Fruit fly (Drosophila melanogaster) whole organism, embryonic: ENCODE data around the gene APP-BP1.

Experiments
- Ada2b ChIP-seq: fragments of 200-800 bp; sonication (Bioruptor generic); IDR thresholded peaks from 2 replicates; pipeline ENCODE4 v1.3.6; 2022; ENCODE audit warnings: missing biosample characterization, missing genetic modification characterization
- Bgb ChIP-seq: fragments of 200-800 bp; sonication (Bioruptor generic); IDR thresholded peaks from 2 replicates; pipeline ENCODE4 v1.3.6; 2022; ENCODE audit warnings: missing biosample characterization, missing genetic modification characterization; ENCODE audit not compliant: partially characterized antibody
- CG1024 ChIP-seq: fragments of 200-800 bp; sonication (Bioruptor generic); IDR thresholded peaks from 2 replicates; pipeline ENCODE4 v1.3.6; 2022; ENCODE audit warnings: missing biosample characterization, missing genetic modification characterization
- CG10267 ChIP-seq: fragments of 200-800 bp; sonication (Bioruptor generic); optimal IDR thresholded peaks from 2 replicates; lab custom pipeline; 2018; ENCODE audit warnings: missing biosample characterization, mild to moderate bottlenecking, missing genetic modification characterization, moderate library complexity
- CG10321 ChIP-seq: fragments of 200-800 bp; sonication (Bioruptor generic); IDR thresholded peaks from 2 replicates; pipeline ENCODE4 v1.3.6; 2022; ENCODE audit warnings: missing biosample characterization, missing genetic modification characterization
- CG10431 ChIP-seq: fragments of 200-800 bp; sonication (Bioruptor generic); optimal IDR thresholded peaks from 3 replicates; lab custom pipeline; 2018; ENCODE audit warnings: missing biosample characterization, mild to moderate bottlenecking, missing genetic modification characterization
- CG11504 ChIP-seq: fragments of 200-800 bp; sonication (Bioruptor generic); optimal IDR thresholded peaks from 3 replicates; lab custom pipeline; 2019; ENCODE audit warnings: missing biosample characterization, mild to moderate bottlenecking, missing genetic modification characterization, moderate library complexity
- CG11696 ChIP-seq: fragments of 200-800 bp; sonication (Bioruptor generic); IDR thresholded peaks from 2 replicates; pipeline ENCODE4 v1.3.6; 2022; ENCODE audit warnings: missing biosample characterization, missing genetic modification characterization
- CG12104 ChIP-seq: fragments of 200-800 bp; sonication (Bioruptor generic); optimal IDR thresholded peaks from 3 replicates; lab custom pipeline; 2016; ENCODE audit warnings: missing biosample characterization, missing genetic modification characterization
- CG12155 ChIP-seq: fragments of 200-800 bp; sonication (Bioruptor generic); optimal IDR thresholded peaks from 3 replicates; lab custom pipeline; 2016; ENCODE audit warnings: missing biosample characterization, missing genetic modification characterization
- CG12236 ChIP-seq: fragments of 200-800 bp; sonication (Bioruptor generic); optimal IDR thresholded peaks from 2 replicates; lab custom pipeline; 2016; ENCODE audit warnings: missing biosample characterization, missing genetic modification characterization
- CG14667 ChIP-seq: fragments of 200-800 bp; sonication (Bioruptor generic); IDR thresholded peaks from 2 replicates; pipeline ENCODE4 v1.3.6; 2022; ENCODE audit warnings: missing biosample characterization, missing genetic modification characterization
- CG15073 ChIP-seq: fragments of 200-800 bp; sonication (Bioruptor generic); optimal IDR thresholded peaks from 2 replicates; lab custom pipeline; 2016; ENCODE audit warnings: missing biosample characterization, missing genetic modification characterization
- CG1602 ChIP-seq: fragments of 200-800 bp; sonication (Bioruptor generic); optimal IDR thresholded peaks from 3 replicates; lab custom pipeline; 2016; ENCODE audit warnings: missing biosample characterization, missing genetic modification characterization
- CG16779 ChIP-seq: fragments of 200-800 bp; sonication (Bioruptor generic); IDR thresholded peaks from 2 replicates; pipeline ENCODE4 v1.3.6; 2022; ENCODE audit warnings: missing biosample characterization, missing genetic modification characterization
- CG17186 ChIP-seq: fragments of 200-800 bp; sonication (Bioruptor generic); optimal IDR thresholded peaks from 3 replicates; lab custom pipeline; 2017; ENCODE audit warnings: missing biosample characterization, missing genetic modification reagents, missing genetic modification characterization
- CG17361 ChIP-seq: fragments of 200-800 bp; sonication (Bioruptor generic); IDR thresholded peaks from 3 replicates; pipeline ENCODE4 v1.3.6; 2022; ENCODE audit warnings: missing biosample characterization, missing genetic modification characterization
- CG18476 ChIP-seq: fragments of 200-800 bp; sonication (Bioruptor generic); optimal IDR thresholded peaks from 2 replicates; lab custom pipeline; 2016; ENCODE audit warnings: missing biosample characterization, mild to moderate bottlenecking, missing genetic modification characterization
- CG2116 ChIP-seq: fragments of 200-800 bp; sonication (Bioruptor generic); optimal IDR thresholded peaks from 3 replicates; lab custom pipeline; 2018; ENCODE audit warnings: missing biosample characterization, mild to moderate bottlenecking, missing genetic modification characterization
- CG2199 ChIP-seq: fragments of 200-800 bp; sonication (Bioruptor generic); IDR thresholded peaks from 3 replicates; pipeline ENCODE4 v1.3.6; 2022; ENCODE audit warnings: missing biosample characterization, missing genetic modification characterization
- CG3065 ChIP-seq: fragments of 200-800 bp; sonication (Bioruptor generic); optimal IDR thresholded peaks from 2 replicates; lab custom pipeline; 2016; ENCODE audit warnings: missing biosample characterization, missing genetic modification characterization
- CG42726 ChIP-seq: fragments of 200-800 bp; sonication (Bioruptor generic); IDR thresholded peaks from 2 replicates; pipeline ENCODE4 v1.3.6; 2022; ENCODE audit warnings: missing biosample characterization, missing genetic modification characterization; ENCODE audit not compliant: partially characterized antibody
- CG6175 ChIP-seq: fragments of 200-800 bp; sonication (Bioruptor generic); IDR thresholded peaks from 3 replicates; pipeline ENCODE4 v1.3.6; 2022; ENCODE audit warnings: missing biosample characterization, missing genetic modification characterization
- CG8478 ChIP-seq: fragments of >200 bp; optimal IDR thresholded peaks from 2 replicates; lab custom pipeline; 2018
- D ChIP-seq, 2 experiments: fragments of 200-800 bp in 1 of 2; fragments of >200 bp in 1 of 2; sonication (Bioruptor generic) in 1 of 2; optimal IDR thresholded peaks; 2 replicates in 1 of 2; 3 replicates in 1 of 2; lab custom pipeline; 2017; ENCODE audit warnings: mild to moderate bottlenecking in 1 of 2, missing biosample characterization in 1 of 2, missing genetic modification characterization in 1 of 2, missing genetic modification reagents in 1 of 2
- Deaf1 ChIP-seq: fragments of 200-800 bp; optimal IDR thresholded peaks from 3 replicates; lab custom pipeline; 2019; ENCODE audit warnings: missing biosample characterization, mild to moderate bottlenecking, missing genetic modification characterization, moderate library complexity
- Eip74EF ChIP-seq, 2 experiments: fragments of 200-800 bp in 1 of 2; fragments of >200 bp in 1 of 2; sonication (Bioruptor generic) in 1 of 2; optimal IDR thresholded peaks; 2 replicates each; lab custom pipeline; 2017 to 2019; ENCODE audit warnings: missing biosample characterization in 2 of 2, missing genetic modification characterization in 2 of 2, mild to moderate bottlenecking in 1 of 2, moderate library complexity in 1 of 2
- GATAe ChIP-seq: fragments of 200-800 bp; sonication (Bioruptor generic); conservative IDR thresholded peaks from 2 replicates; pipeline ENCODE4 v1.3.6; 2022; ENCODE audit warnings: missing biosample characterization, missing genetic modification characterization
- Gsc ChIP-seq: fragments of 200-800 bp; sonication (Bioruptor generic); IDR thresholded peaks from 2 replicates; pipeline ENCODE4 v1.3.6; 2022; ENCODE audit warnings: missing biosample characterization, missing genetic modification characterization
- H15 ChIP-seq: fragments of 200-800 bp; sonication (Bioruptor generic); IDR thresholded peaks from 3 replicates; pipeline ENCODE4 v1.3.6; 2022; ENCODE audit warnings: missing biosample characterization, missing genetic modification characterization
- HHEX ChIP-seq: fragments of 200-800 bp; sonication (Bioruptor generic); optimal IDR thresholded peaks from 3 replicates; lab custom pipeline; 2017; ENCODE audit warnings: missing biosample characterization, mild to moderate bottlenecking, missing genetic modification characterization, missing genetic modification reagents
- HmgD ChIP-seq: fragments of 200-800 bp; sonication (Bioruptor generic); optimal IDR thresholded peaks from 3 replicates; lab custom pipeline; 2016; ENCODE audit warnings: missing biosample characterization, missing genetic modification characterization
- MESR4 ChIP-seq: fragments of 200-800 bp; sonication (Bioruptor generic); optimal IDR thresholded peaks from 2 replicates; lab custom pipeline; 2018; ENCODE audit warnings: missing biosample characterization, mild to moderate bottlenecking, missing genetic modification characterization, moderate library complexity
- Med ChIP-seq: fragments of 200-800 bp; sonication (Bioruptor generic); peaks from one replicate; lab custom pipeline; 2016; ENCODE audit warnings: missing biosample characterization, missing genetic modification characterization, mild to moderate bottlenecking, inconsistent platforms, moderate library complexity
- Opbp ChIP-seq: fragments of 200-800 bp; sonication (Bioruptor generic); IDR thresholded peaks from 3 replicates; pipeline ENCODE4 v1.3.6; 2022; ENCODE audit warnings: missing biosample characterization, missing genetic modification characterization; ENCODE audit not compliant: partially characterized antibody
- Sin3A ChIP-seq: fragments of >200 bp; optimal IDR thresholded peaks from 2 replicates; lab custom pipeline; 2018
- TFAM ChIP-seq: fragments of 200-800 bp; sonication (Bioruptor generic); optimal IDR thresholded peaks from 2 replicates; lab custom pipeline; 2017; ENCODE audit warnings: missing biosample characterization, missing genetic modification characterization, inconsistent platforms
- Tbp ChIP-seq: fragments of >200 bp; optimal IDR thresholded peaks from 2 replicates; lab custom pipeline; 2018; ENCODE audit warnings: missing biosample characterization, missing genetic modification characterization
- aop ChIP-seq: fragments of 200-800 bp; sonication (Bioruptor generic); IDR thresholded peaks from 2 replicates; pipeline ENCODE4 v1.3.6; 2022; ENCODE audit warnings: missing biosample characterization, missing genetic modification characterization
- ase ChIP-seq: fragments of 200-800 bp; sonication (Bioruptor generic); IDR thresholded peaks from 3 replicates; pipeline ENCODE4 v1.3.6; 2022; ENCODE audit warnings: missing biosample characterization, missing genetic modification characterization
- br ChIP-seq: fragments of >200 bp; optimal IDR thresholded peaks from 2 replicates; lab custom pipeline; 2017
- crol ChIP-seq: fragments of 200-800 bp; sonication (Bioruptor generic); IDR thresholded peaks from 2 replicates; pipeline ENCODE4 v1.3.6; 2022; ENCODE audit warnings: missing biosample characterization, missing genetic modification characterization
- dysf ChIP-seq: fragments of 200-800 bp; sonication (Bioruptor generic); IDR thresholded peaks from 3 replicates; pipeline ENCODE4 v1.3.6; 2022; ENCODE audit warnings: missing biosample characterization, missing genetic modification characterization
- fd3F ChIP-seq: fragments of 200-800 bp; sonication (Bioruptor generic); optimal IDR thresholded peaks from 2 replicates; lab custom pipeline; 2018; ENCODE audit warnings: missing biosample characterization, mild to moderate bottlenecking, missing genetic modification characterization, moderate library complexity
- her ChIP-seq: fragments of 200-800 bp; sonication (Bioruptor generic); optimal IDR thresholded peaks from 2 replicates; lab custom pipeline; 2016; ENCODE audit warnings: missing biosample characterization, missing genetic modification characterization
- ken ChIP-seq: fragments of 200-800 bp; sonication (Bioruptor generic); IDR thresholded peaks from 3 replicates; pipeline ENCODE4 v1.3.6; 2022; ENCODE audit warnings: missing biosample characterization, missing genetic modification characterization
- kni ChIP-seq: fragments of 200-800 bp; sonication (Bioruptor generic); optimal IDR thresholded peaks from 3 replicates; lab custom pipeline; 2017; ENCODE audit warnings: mild to moderate bottlenecking, missing biosample characterization, missing genetic modification reagents, missing genetic modification characterization
- lov ChIP-seq, 2 experiments: fragments of 200-800 bp in 1 of 2; fragments of >200 bp in 1 of 2; sonication (Bioruptor generic) in 1 of 2; IDR thresholded peaks in 1 of 2; optimal IDR thresholded peaks in 1 of 2; 2 replicates in 1 of 2; 3 replicates in 1 of 2; pipeline versions ENCODE4 v1.3.6 to Lab custom; 2017 to 2022; ENCODE audit warnings: missing biosample characterization in 1 of 2, missing genetic modification characterization in 1 of 2
- phol ChIP-seq: fragments of 200-800 bp; sonication (Bioruptor generic); optimal IDR thresholded peaks from 3 replicates; lab custom pipeline; 2018; ENCODE audit warnings: missing biosample characterization, mild to moderate bottlenecking, missing genetic modification characterization, moderate library complexity
- sna ChIP-seq: fragments of 200-800 bp; sonication (Bioruptor generic); IDR thresholded peaks from 2 replicates; pipeline ENCODE4 v1.3.6; 2022; ENCODE audit warnings: missing biosample characterization, missing genetic modification characterization; ENCODE audit not compliant: partially characterized antibody
- unpg ChIP-seq: fragments of 200-800 bp; sonication (Bioruptor generic); optimal IDR thresholded peaks from 3 replicates; lab custom pipeline; 2018; ENCODE audit warnings: missing biosample characterization, mild to moderate bottlenecking, missing genetic modification characterization, moderate library complexity

The APP-BP1 gene

dm6 chr3L:11109454-11109853 is 11.2 kb downstream of the APP-BP1 start, which contains the start of the genes CG34012 and emei (continued):
- no peak for TF ChIP-seq CG18476 (GFP tag; lab: Kevin White, UChicago)
- TF ChIP-seq ase (GFP tag; lab: Robert Waterston, UW): no peak
- no peak for TF ChIP-seq CG15073 (GFP tag; lab: Kevin White, UChicago)
- TF ChIP-seq br (lab: Kevin White, UChicago): no peak
- TF ChIP-seq her: no peak
- TF ChIP-seq ken: no peak
- no peak for TF ChIP-seq Gsc
- peak; percentile 54 for TF ChIP-seq phol
- no peak for TF ChIP-seq CG12155 (GFP tag; lab: Kevin White, UChicago)
- 0 out of 2 replicates have a peak, but pooled peaks have one; percentile 30 for TF ChIP-seq sna (GFP tag; lab: Robert Waterston, UW)
- no peak for TF ChIP-seq unpg (GFP tag; lab: Kevin White, UChicago)
- TF ChIP-seq MESR4 (GFP tag; lab: Kevin White, UChicago): peak; percentile 55
- TF ChIP-seq CG2116 (GFP tag; lab: Kevin White, UChicago): no peak
- no peak for TF ChIP-seq TFAM
- peak; percentile 18 for TF ChIP-seq CG17186 (GFP tag; lab: Kevin White, UChicago)
- TF ChIP-seq CG1024: no peak
- TF ChIP-seq aop (GFP tag; lab: Robert Waterston, UW): no peak
- TF ChIP-seq Sin3A (lab: Kevin White, UChicago): peak; percentile 21
- TF ChIP-seq CG17361 (GFP tag; lab: Robert Waterston, UW): no peak
- no peak for TF ChIP-seq CG12104 (GFP tag; lab: Kevin White, UChicago)
- TF ChIP-seq HHEX (GFP tag; lab: Kevin White, UChicago): no peak
- no peak for TF ChIP-seq CG12236 (GFP tag; lab: Kevin White, UChicago)
- TF ChIP-seq kni (GFP tag; lab: Kevin White, UChicago): no peak
- no peak for TF ChIP-seq D (optimal IDR thresholded peaks at IDR 0.05; lab: Kevin White, UChicago)
- no peak for TF ChIP-seq D (GFP tag; optimal IDR thresholded peaks at IDR 0.05; lab: Kevin White, UChicago)
- TF ChIP-seq Ada2b: no peak
- no peak for TF ChIP-seq CG3065
- TF ChIP-seq HmgD (GFP tag; lab: Kevin White, UChicago): no peak
- TF ChIP-seq Tbp (GFP tag; lab: Kevin White, UChicago): no peak
- TF ChIP-seq CG10267 (tag; lab: Kevin White, UChicago): peak; percentile 10
- no peak for TF ChIP-seq GATAe (GFP tag; lab: Robert Waterston, UW)
- TF ChIP-seq CG11504 (tag; lab: Kevin White, UChicago): no peak
- TF ChIP-seq H15: no peak
- no peak for TF ChIP-seq Eip74EF (GFP tag; optimal IDR thresholded peaks at IDR 0.05; lab: Kevin White, UChicago)
- TF ChIP-seq CG14667: no peak

- TF ChIP-seq CG2199 (GFP tag; lab: Robert Waterston, UW): 0 out of 3 replicates have a peak, but pooled peaks have one; percentile 24
- no peak for TF ChIP-seq lov (optimal IDR thresholded peaks at IDR 0.05; lab: Kevin White, UChicago)
- 0 out of 3 replicates have a peak, but pooled peaks have one; percentile 27 for TF ChIP-seq lov (GFP tag; IDR thresholded peaks at IDR 0.05; lab: Robert Waterston, UW)
- TF ChIP-seq crol (GFP tag; lab: Robert Waterston, UW): peak; percentile 38; the same call in 1 of the 2 replicates
- 0 out of 3 replicates have a peak, but pooled peaks have one; percentile 28 for TF ChIP-seq CG6175 (GFP tag; lab: Robert Waterston, UW)
- 0 out of 2 replicates have a peak, but pooled peaks have one; percentile 16 for TF ChIP-seq CG11696 (GFP tag; lab: Robert Waterston, UW)
- 0 out of 2 replicates have a peak, but pooled peaks have one; percentile 43 for TF ChIP-seq CG10321 (GFP tag; lab: Robert Waterston, UW)
- TF ChIP-seq aop (GFP tag; lab: Robert Waterston, UW): 0 out of 2 replicates have a peak, but pooled peaks have one; percentile 25
- 0 out of 2 replicates have a peak, but pooled peaks have one; percentile 52 for TF ChIP-seq CG16779 (GFP tag; lab: Robert Waterston, UW)
- TF ChIP-seq Bgb: 0 out of 2 replicates have a peak, but pooled peaks have one; percentile 18
- TF ChIP-seq Opbp (GFP tag; lab: Robert Waterston, UW): 0 out of 3 replicates have a peak, but pooled peaks have one; percentile 15
- peak; percentile 59 for TF ChIP-seq Med
- TF ChIP-seq dysf: 0 out of 3 replicates have a peak, but pooled peaks have one; percentile 28
- peak; percentile 8 for TF ChIP-seq Deaf1
- TF ChIP-seq fd3F (GFP tag; lab: Kevin White, UChicago): no peak
- 0 out of 2 replicates have a peak, but pooled peaks have one; percentile 10 for TF ChIP-seq CG42726
- TF ChIP-seq CG1602: no peak
- peak; percentile 55 for TF ChIP-seq CG8478 (lab: Kevin White, UChicago)
- TF ChIP-seq CG10431 (GFP tag; lab: Kevin White, UChicago): no peak
Measured at dm6 chr3L:11112427-11112826, 14.2 kb downstream of the APP-BP1 start.
